Worm (Caenorhabditis elegans) whole organism, early embryonic: Measurements from ENCODE around the gene Y41E3.7.

Experiments used
- B0310.2 ChIP-seq: sonication (generic microtip); optimal IDR thresholded peaks from 2 replicates; lab custom pipeline; 2016; ENCODE audit warnings: mild to moderate bottlenecking, missing genetic modification characterization, missing compliant biosample characterization
- aly-1 ChIP-seq: sonication (generic microtip); optimal IDR thresholded peaks from 2 replicates; lab custom pipeline; 2016; ENCODE audit warnings: missing genetic modification characterization, missing compliant biosample characterization
- ama-1 ChIP-seq: fragments of 150-350 bp; optimal IDR thresholded peaks from 2 replicates; lab custom pipeline; 2014
- ceh-13 ChIP-seq: fragments of 200-800 bp; sonication (Bioruptor generic); optimal IDR thresholded peaks from 2 replicates; lab custom pipeline; 2018; ENCODE audit warnings: mild to moderate bottlenecking, missing genetic modification characterization, missing compliant biosample characterization
- ceh-36 ChIP-seq: sonication (generic microtip); optimal IDR thresholded peaks from 2 replicates; lab custom pipeline; 2016; ENCODE audit warnings: missing genetic modification characterization, inconsistent platforms, missing compliant biosample characterization
- ets-7 ChIP-seq: sonication (generic microtip); optimal IDR thresholded peaks from 2 replicates; lab custom pipeline; 2016; ENCODE audit warnings: missing genotype, missing genetic modification characterization, missing compliant biosample characterization
- flt-1 ChIP-seq: fragments of 200-800 bp; sonication (Bioruptor generic); IDR thresholded peaks from 2 replicates; pipeline ENCODE4 v1.3.6; 2022; ENCODE audit warnings: missing genetic modification characterization, missing compliant biosample characterization
- hmbx-1 ChIP-seq: sonication (generic microtip); optimal IDR thresholded peaks from 2 replicates; lab custom pipeline; 2016; ENCODE audit warnings: mild to moderate bottlenecking, missing genetic modification characterization, missing compliant biosample characterization
- hmg-4 ChIP-seq: fragments of 200-800 bp; sonication (Bioruptor generic); optimal IDR thresholded peaks from 2 replicates; lab custom pipeline; 2018; ENCODE audit warnings: mild to moderate bottlenecking, missing genetic modification characterization, missing compliant biosample characterization
- hnd-1 ChIP-seq: sonication (generic microtip); optimal IDR thresholded peaks from 2 replicates; lab custom pipeline; 2016; ENCODE audit warnings: missing genetic modification characterization, missing compliant biosample characterization
- pes-1 ChIP-seq: fragments of 200-800 bp; sonication (Bioruptor generic); IDR thresholded peaks from 2 replicates; pipeline ENCODE4 v1.3.6; 2022; ENCODE audit warnings: missing genetic modification reagents, missing genetic modification characterization, missing compliant biosample characterization
- scrt-1 ChIP-seq: fragments of 200-800 bp; sonication (Bioruptor generic); IDR thresholded peaks from 2 replicates; pipeline ENCODE4 v1.3.6; 2022; ENCODE audit warnings: missing genetic modification characterization, missing compliant biosample characterization
- sea-1 ChIP-seq: fragments of 200-800 bp; sonication (Bioruptor generic); conservative IDR thresholded peaks from 2 replicates; pipeline ENCODE4 v1.3.6; 2022; ENCODE audit warnings: missing genetic modification characterization, missing compliant biosample characterization
- tbx-11 ChIP-seq: fragments of 200-800 bp; sonication (Bioruptor generic); IDR thresholded peaks from 2 replicates; pipeline ENCODE4 v1.3.6; 2022; ENCODE audit warnings: missing genetic modification characterization, missing compliant biosample characterization
- tbx-37 ChIP-seq: fragments of 200-800 bp; sonication (Bioruptor generic); conservative IDR thresholded peaks from 2 replicates; pipeline ENCODE4 v1.3.6; 2022; ENCODE audit warnings: missing genetic modification reagents, missing genetic modification characterization, missing compliant biosample characterization
- tra-4 ChIP-seq: sonication (generic microtip); optimal IDR thresholded peaks from 2 replicates; lab custom pipeline; 2017; ENCODE audit warnings: missing genetic modification characterization, missing compliant biosample characterization

The Y41E3.7 gene

DNA sequence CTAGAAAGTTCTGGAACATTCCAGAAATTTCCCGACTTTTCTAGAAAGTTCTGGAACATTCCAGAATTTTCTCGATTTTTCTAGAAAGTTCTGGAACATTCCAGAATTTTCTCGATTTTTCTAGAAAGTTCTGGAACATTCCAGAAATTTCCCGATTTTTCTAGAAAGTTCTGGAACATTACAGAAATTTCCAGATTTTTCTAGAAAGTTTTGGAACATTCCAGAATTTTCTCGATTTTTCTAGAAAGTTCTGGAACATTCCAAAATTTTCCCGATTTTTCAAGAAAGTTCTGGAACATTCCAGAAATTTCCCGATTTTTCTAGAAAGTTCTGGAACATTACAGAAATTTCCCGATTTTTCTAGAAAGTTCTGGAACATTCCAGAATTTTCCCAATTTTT lies 45.3 kb downstream of the Y41E3.7 start:
- peak; percentile 85 for TF ChIP-seq pes-1
- peak; percentile 72; the same call in 1 of the 2 replicates for TF ChIP-seq flt-1 (GFP tag; lab: Robert Waterston, UW)
- peak; percentile 69; the same call in 1 of the 2 replicates for TF ChIP-seq sea-1 (GFP tag; lab: Robert Waterston, UW)
- TF ChIP-seq hnd-1 (tag; lab: Kevin White, UChicago): peak; percentile 5

DNA sequence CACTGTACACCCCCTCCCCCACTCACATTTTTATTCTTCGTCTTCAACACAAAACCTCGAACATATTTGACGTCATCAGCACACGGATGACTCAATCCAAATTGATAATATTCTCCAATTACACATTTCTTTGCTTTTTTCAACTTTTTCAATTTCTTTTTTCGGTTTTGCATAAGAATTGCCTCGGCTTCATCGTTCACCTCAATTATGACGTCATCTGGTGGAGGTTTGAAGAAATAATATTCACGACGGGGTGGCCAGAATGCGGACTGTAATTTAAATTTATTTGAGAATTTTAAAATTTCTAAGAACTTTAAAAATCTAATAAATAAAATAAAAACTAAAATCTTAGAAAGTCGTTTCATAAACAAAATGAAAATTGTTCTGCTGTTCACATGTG lies 50.0 kb downstream of the Y41E3.7 start:
- no peak for TF ChIP-seq hnd-1 (tag; lab: Kevin White, UChicago)
- TF ChIP-seq ama-1: no peak
- TF ChIP-seq aly-1 (tag; lab: Kevin White, UChicago): no peak
- TF ChIP-seq tra-4 (tag; lab: Kevin White, UChicago): no peak
- no peak for TF ChIP-seq ceh-13 (GFP tag; lab: Kevin White, UChicago)
- no peak for TF ChIP-seq ceh-36
- TF ChIP-seq scrt-1 (GFP tag; lab: Robert Waterston, UW): no peak
- TF ChIP-seq hmg-4 (GFP tag; lab: Kevin White, UChicago): no peak
- no peak for TF ChIP-seq pes-1
- no peak for TF ChIP-seq sea-1 (GFP tag; lab: Robert Waterston, UW)

DNA sequence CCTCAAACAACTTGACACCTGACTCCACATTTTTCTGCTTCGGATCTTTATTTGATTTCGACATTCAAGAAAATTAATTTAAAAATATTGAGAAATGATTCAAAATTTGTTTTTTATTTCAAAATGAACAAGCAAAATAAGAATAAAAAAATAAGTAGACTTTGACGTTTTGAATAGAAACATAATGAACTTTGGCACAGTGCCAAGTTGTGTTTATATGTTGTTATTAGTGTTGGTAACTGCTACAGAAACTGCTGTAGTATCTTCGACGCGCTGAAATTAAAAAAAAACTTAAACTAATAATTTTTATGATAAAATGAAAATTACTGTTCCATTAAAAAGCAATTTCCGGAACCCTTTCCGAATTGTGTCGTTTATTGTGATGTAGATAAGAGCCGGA lies 51.8 kb downstream of the Y41E3.7 start, which contains the start of gene Y41E3.18:
Gene Y41E3.18 (minus strand): TSS at position 101 of the 400 bp plus-strand sequence.
- no peak for TF ChIP-seq hmg-4 (GFP tag; lab: Kevin White, UChicago)
- no peak for TF ChIP-seq tbx-37 (GFP tag; lab: Robert Waterston, UW)
- no peak for TF ChIP-seq pes-1
- no peak for TF ChIP-seq sea-1 (GFP tag; lab: Robert Waterston, UW)
- no peak for TF ChIP-seq flt-1 (GFP tag; lab: Robert Waterston, UW)
- TF ChIP-seq hmbx-1: no peak
- TF ChIP-seq tbx-11 (GFP tag; lab: Robert Waterston, UW): no peak
- no peak for TF ChIP-seq aly-1 (tag; lab: Kevin White, UChicago)
- TF ChIP-seq ama-1: no peak
- no peak for TF ChIP-seq ceh-13 (GFP tag; lab: Kevin White, UChicago)
- no peak for TF ChIP-seq tra-4 (tag; lab: Kevin White, UChicago)
- no peak for TF ChIP-seq scrt-1 (GFP tag; lab: Robert Waterston, UW)
- TF ChIP-seq B0310.2 (tag; lab: Kevin White, UChicago): no peak

DNA sequence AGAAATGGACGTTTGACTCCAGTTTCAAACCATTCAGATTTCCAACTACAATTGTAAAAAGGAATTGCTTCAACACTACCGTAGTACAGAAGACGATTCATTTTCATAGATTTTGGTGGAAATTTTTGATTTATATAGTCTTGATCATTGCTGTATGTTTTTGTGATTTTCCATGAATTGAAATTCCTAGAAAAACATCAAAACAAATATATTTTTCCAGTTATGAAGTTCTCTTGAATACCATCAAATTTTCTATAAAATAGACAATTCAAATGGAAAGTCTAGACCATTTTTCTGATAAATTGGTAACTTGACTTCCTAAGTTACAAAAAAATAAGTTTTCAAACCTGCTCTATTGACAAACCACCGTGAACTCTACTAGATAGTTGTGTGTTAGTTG lies 55.0 kb downstream of the Y41E3.7 start, which contains the start of gene srt-48:
Gene srt-48 (minus strand): TSS at position 101 of the 400 bp plus-strand sequence.
- TF ChIP-seq tra-4 (tag; lab: Kevin White, UChicago) (no peak), hnd-1 (tag; lab: Kevin White, UChicago) (no peak), tbx-37 (GFP tag; lab: Robert Waterston, UW) (no peak), flt-1 (GFP tag; lab: Robert Waterston, UW) (no peak), ets-7 (tag; lab: Kevin White, UChicago) (no peak), ceh-36 (no peak), B0310.2 (tag; lab: Kevin White, UChicago) (no peak), pes-1 (no peak), sea-1 (GFP tag; lab: Robert Waterston, UW) (no peak)

DNA sequence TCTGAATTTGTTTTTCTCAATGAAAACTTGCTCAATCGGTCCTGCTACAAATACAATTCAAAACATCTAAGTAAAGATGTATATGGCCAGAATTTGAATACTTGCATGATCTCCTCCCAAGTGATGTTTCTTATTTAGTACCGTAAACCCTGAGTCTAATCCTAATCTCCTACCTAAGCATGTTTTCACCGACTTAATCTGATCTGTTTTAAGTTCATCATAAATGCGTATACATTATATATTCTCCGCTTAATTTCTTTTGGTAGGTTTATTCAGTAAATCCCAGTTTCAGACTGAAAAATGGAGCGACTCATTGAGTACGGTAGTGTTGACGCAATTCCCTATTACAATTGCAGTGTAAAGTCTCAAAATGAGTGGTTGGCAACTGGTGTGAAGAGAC lies 60.6 kb downstream of the Y41E3.7 start, which contains the start of gene srt-50:
Gene srt-50 (plus strand): TSS at position 301 of the 400 bp plus-strand sequence.
- TF ChIP-seq sea-1 (GFP tag; lab: Robert Waterston, UW): no peak
- no peak for TF ChIP-seq pes-1
- TF ChIP-seq aly-1 (tag; lab: Kevin White, UChicago): no peak
- TF ChIP-seq ama-1: no peak
